Worm (Caenorhabditis elegans) whole organism, midembryonic: ENCODE measurements around the gene nlp-69.

Source experiments
- cog-1 ChIP-seq: sonication (generic microtip); optimal IDR thresholded peaks from 2 replicates; lab custom pipeline; 2016; ENCODE audit warnings: missing genetic modification characterization, missing compliant biosample characterization
- klf-2 ChIP-seq: fragments of 200-800 bp; sonication (Bioruptor generic); conservative IDR thresholded peaks from 2 replicates; pipeline ENCODE4 v1.3.6; 2022; ENCODE audit warnings: missing genetic modification reagents, missing genetic modification characterization, missing compliant biosample characterization
- tab-1 ChIP-seq: fragments of 200-800 bp; sonication (Bioruptor generic); IDR thresholded peaks from 2 replicates; pipeline ENCODE4 v1.3.6; 2022; ENCODE audit warnings: missing genetic modification characterization, missing compliant biosample characterization
- ztf-23 ChIP-seq: fragments of 200-800 bp; sonication (Bioruptor generic); IDR thresholded peaks from 2 replicates; pipeline ENCODE4 v1.3.6; 2022; ENCODE audit warnings: missing genetic modification reagents, missing genetic modification characterization, missing compliant biosample characterization

- TF ChIP-seq klf-2 (GFP tag; lab: Robert Waterston, UW) (no peak), cog-1 (tag; lab: Kevin White, UChicago) (no peak), ztf-23 (GFP tag; lab: Robert Waterston, UW) (no peak), tab-1 (GFP tag; lab: Robert Waterston, UW) (no peak)
These were observed 30.7 kb downstream of the nlp-69 start, which contains the start of gene ttx-1 for ce11 chrV:20064076-20064475.
